Worm (Caenorhabditis elegans): ENCODE measurements around the gene C01G5.4.

The C01G5.4 gene

ce11 chrIV:6529832-6530231 is 1.7 kb upstream of the C01G5.4 start (continued):
- TF ChIP-seq zim-3 (tag; optimal IDR thresholded peaks at IDR 0.05) (no peak), ets-4 (GFP tag; optimal IDR thresholded peaks at IDR 0.05) (no peak), ZK185.1 (tag; optimal IDR thresholded peaks at IDR 0.05; ENCODE audit: poor library complexity, severe bottlenecking) (no peak), B0019.2 (GFP tag; conservative IDR thresholded peaks at IDR 0.05) (no peak), madf-6 (GFP tag; IDR thresholded peaks at IDR 0.05) (peak; percentile 11; the same call in 1 of the 2 replicates), lsl-1 (GFP tag; optimal IDR thresholded peaks at IDR 0.05) (peak; percentile 70)

ce11 chrIV:6535908-6536307 is 4.4 kb downstream of the C01G5.4 start, which contains the start of gene C01G5.3:
TSS of gene C01G5.3 (plus strand) at chrIV:6536208.
- TF ChIP-seq B0336.3 (GFP tag; IDR thresholded peaks at IDR 0.05), result no peak
- no peak for TF ChIP-seq rec-8 (tag; optimal IDR thresholded peaks at IDR 0.05)
- TF ChIP-seq lin-26 (GFP tag; IDR thresholded peaks at IDR 0.05), result no peak
- no peak for TF ChIP-seq pbrm-1 (GFP tag; IDR thresholded peaks at IDR 0.05)
- no peak for TF ChIP-seq nhr-80 (tag; optimal IDR thresholded peaks at IDR 0.05)
- no peak for TF ChIP-seq Y95B8A.8 (GFP tag; IDR thresholded peaks at IDR 0.05)
- no peak for TF ChIP-seq ets-4 (GFP tag; optimal IDR thresholded peaks at IDR 0.05)

ce11 chrIV:6541435-6541834 is 9.9 kb downstream of the C01G5.4 start, which contains the start of gene C01G5.25:
TSS of gene C01G5.25 (plus strand) at chrIV:6541684.
- TF ChIP-seq rcor-1 (GFP tag; IDR thresholded peaks at IDR 0.05), result no peak
- TF ChIP-seq sea-2 (GFP tag; IDR thresholded peaks at IDR 0.05), result no peak
- no peak for TF ChIP-seq nfyb-1 (GFP tag; IDR thresholded peaks at IDR 0.05)

ce11 chrIV:6542962-6543361 is 11.4 kb downstream of the C01G5.4 start:
- TF ChIP-seq snpc-3.4 (tag; optimal IDR thresholded peaks at IDR 0.05) (no peak), ceh-58 (GFP tag; IDR thresholded peaks at IDR 0.05) (no peak), ama-1 (optimal IDR thresholded peaks at IDR 0.05) (no peak), ama-1 (GFP tag; optimal IDR thresholded peaks at IDR 0.05) (no peak), Y53G8AR.9 (GFP tag; conservative IDR thresholded peaks at IDR 0.05) (no peak), Y56A3A.18 (GFP tag; IDR thresholded peaks at IDR 0.05) (no peak), Y79H2A.3 (GFP tag; conservative IDR thresholded peaks at IDR 0.05) (no peak), F33H1.4 (GFP tag; IDR thresholded peaks at IDR 0.05) (no peak), ztf-22 (GFP tag; optimal IDR thresholded peaks at IDR 0.05) (no peak), xnd-1 (tag; optimal IDR thresholded peaks at IDR 0.05) (no peak), nhr-90 (tag; optimal IDR thresholded peaks at IDR 0.05) (no peak)

ce11 chrIV:6547397-6547796 is 15.8 kb downstream of the C01G5.4 start:
- TF ChIP-seq T26A5.8 (tag; optimal IDR thresholded peaks at IDR 0.05) (no peak), rcor-1 (GFP tag; IDR thresholded peaks at IDR 0.05) (no peak), F57C9.4 (tag; optimal IDR thresholded peaks at IDR 0.05) (no peak), akir-1 (GFP tag; optimal IDR thresholded peaks at IDR 0.05) (no peak), C17E4.6 (GFP tag; IDR thresholded peaks at IDR 0.05) (no peak), athp-1 (tag; optimal IDR thresholded peaks at IDR 0.05) (no peak), rec-8 (tag; optimal IDR thresholded peaks at IDR 0.05) (no peak), unc-62 (GFP tag; optimal IDR thresholded peaks at IDR 0.05) (no peak), fkh-3 (tag; optimal IDR thresholded peaks at IDR 0.05) (no peak), let-607 (tag; optimal IDR thresholded peaks at IDR 0.05) (no peak), bed-2 (GFP tag; IDR thresholded peaks at IDR 0.05) (no peak), Y53F4B.3 (GFP tag; IDR thresholded peaks at IDR 0.05) (no peak), nhr-179 (tag; optimal IDR thresholded peaks at IDR 0.05) (no peak), ccch-3 (GFP tag; optimal IDR thresholded peaks at IDR 0.05) (no peak), nhr-27 (tag; optimal IDR thresholded peaks at IDR 0.05) (no peak), ztf-25 (GFP tag; IDR thresholded peaks at IDR 0.05) (no peak), dpff-1 (tag; optimal IDR thresholded peaks at IDR 0.05) (no peak), him-1 (tag; optimal IDR thresholded peaks at IDR 0.05) (no peak), ceh-27 (GFP tag; optimal IDR thresholded peaks at IDR 0.05) (no peak)

Measured in whole organism, young adult.